Fruit fly (Drosophila melanogaster) S2 (cell line): ENCODE measurements around the gene CG17839.
A peak's percentile ranks its signal among the peaks of the same experiment; 100 is the strongest.

Experiments used
- CG8478 ChIP-seq: fragments of >200 bp; optimal IDR thresholded peaks from 2 replicates; lab custom pipeline; 2018
- CTCF ChIP-seq, 2 experiments: fragments of >200 bp; optimal IDR thresholded peaks; 2 replicates each; lab custom pipeline; 2018

- TF ChIP-seq CG8478 (lab: Kevin White, UChicago) (no peak), CTCF (optimal IDR thresholded peaks at IDR 0.05; lab: Kevin White, UChicago) (peak in 1 of 2 experiments; percentile 29)
These were observed 42.8 kb upstream of the CG17839 start, which contains the start of the genes Tsen34 and Mgat4a for dm6 chr3L:14761837-14762785.
